Worm (Caenorhabditis elegans): Measurements from ENCODE around the gene W06H8.2.

W06H8.2 gene

DNA sequence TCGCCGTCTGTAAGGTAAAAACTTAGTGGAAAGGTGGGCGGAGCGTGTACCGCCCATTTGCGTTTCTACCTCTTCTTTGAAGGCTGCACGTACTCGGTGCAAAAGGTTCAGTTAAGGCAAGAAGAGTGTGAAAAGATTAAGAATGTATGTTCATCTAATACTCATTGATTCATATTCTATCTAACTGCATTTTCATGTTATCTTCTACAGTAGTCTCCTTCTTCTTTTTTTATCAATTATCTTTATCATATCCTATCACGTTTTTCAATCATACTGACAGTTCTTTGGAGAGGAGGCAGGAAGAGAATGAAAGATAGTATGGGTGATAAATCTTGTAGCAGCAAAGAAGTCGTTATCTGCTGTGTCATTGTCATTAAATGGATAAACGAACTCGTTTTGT lies 40.8 kb downstream of the W06H8.2 start:
- TF ChIP-seq zip-8 (tag; optimal IDR thresholded peaks at IDR 0.05) (no peak), bed-3 (GFP tag; optimal IDR thresholded peaks at IDR 0.05) (no peak), tbx-8 (GFP tag; optimal IDR thresholded peaks at IDR 0.05) (no peak), cnd-1 (tag; optimal IDR thresholded peaks at IDR 0.05) (no peak), unc-62 (GFP tag; optimal IDR thresholded peaks at IDR 0.05) (peak; percentile 35), elt-1 (tag; optimal IDR thresholded peaks at IDR 0.05; ENCODE audit: borderline replicate concordance, insufficient read depth) (peak; percentile 83), sem-2 (GFP tag; optimal IDR thresholded peaks at IDR 0.05) (no peak), unc-39 (tag; optimal IDR thresholded peaks at IDR 0.05) (no peak), lsy-2 (tag; optimal IDR thresholded peaks at IDR 0.05) (no peak), snpc-4 (tag; optimal IDR thresholded peaks at IDR 0.05) (no peak), mep-1 (tag; optimal IDR thresholded peaks at IDR 0.05) (no peak), ham-2 (GFP tag; optimal IDR thresholded peaks at IDR 0.05) (peak; percentile 10), flh-1 (GFP tag; optimal IDR thresholded peaks at IDR 0.05) (no peak), ces-1 (GFP tag; optimal IDR thresholded peaks at IDR 0.05) (no peak), drap-1 (GFP tag; optimal IDR thresholded peaks at IDR 0.05) (no peak), nhr-237 (tag; optimal IDR thresholded peaks at IDR 0.05) (no peak), blmp-1 (tag; optimal IDR thresholded peaks at IDR 0.05) (no peak), elt-3 (tag; optimal IDR thresholded peaks at IDR 0.05) (peak; percentile 79), hlh-1 (tag; optimal IDR thresholded peaks at IDR 0.05) (no peak)

DNA sequence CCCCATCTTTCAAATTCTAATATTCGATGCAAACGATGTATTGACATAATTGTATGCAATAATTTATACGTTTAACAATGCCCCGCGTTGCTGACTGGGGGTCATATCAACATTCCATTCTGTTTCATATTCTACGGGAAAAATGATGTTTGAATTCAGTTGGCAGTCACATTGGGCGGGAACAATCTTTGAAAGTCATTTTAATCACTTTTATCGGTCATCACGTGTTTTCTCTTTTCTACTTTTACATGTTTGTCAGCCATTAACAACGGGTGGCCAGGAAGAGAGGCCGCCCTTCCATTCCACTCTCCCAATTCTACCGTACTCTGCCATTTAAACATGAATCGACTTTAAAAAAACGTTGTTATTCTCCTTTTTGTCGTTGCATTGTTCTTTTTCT lies 42.2 kb downstream of the W06H8.2 start:
- TF ChIP-seq lsy-2 (tag; optimal IDR thresholded peaks at IDR 0.05), result no peak
- no peak for TF ChIP-seq unc-120 (tag; optimal IDR thresholded peaks at IDR 0.05; ENCODE audit: poor library complexity, severe bottlenecking)
- no peak for TF ChIP-seq bed-3 (GFP tag; optimal IDR thresholded peaks at IDR 0.05)
- TF ChIP-seq lin-32 (GFP tag; optimal IDR thresholded peaks at IDR 0.05), result no peak
- TF ChIP-seq zip-8 (tag; optimal IDR thresholded peaks at IDR 0.05), result no peak
- TF ChIP-seq M03D4.4 (tag; optimal IDR thresholded peaks at IDR 0.05), result no peak
- TF ChIP-seq pha-4 (tag; optimal IDR thresholded peaks at IDR 0.05), result no peak
- TF ChIP-seq hlh-1 (tag; optimal IDR thresholded peaks at IDR 0.05), result no peak
- no peak for TF ChIP-seq ces-1 (GFP tag; optimal IDR thresholded peaks at IDR 0.05)
- TF ChIP-seq mls-2 (tag; optimal IDR thresholded peaks at IDR 0.05), result no peak
- no peak for TF ChIP-seq nhr-28 (tag; optimal IDR thresholded peaks at IDR 0.05)
- no peak for TF ChIP-seq ceh-43 (GFP tag; optimal IDR thresholded peaks at IDR 0.05)
- TF ChIP-seq sem-2 (GFP tag; optimal IDR thresholded peaks at IDR 0.05), result no peak
- TF ChIP-seq elt-3 (tag; optimal IDR thresholded peaks at IDR 0.05), result no peak
- TF ChIP-seq blmp-1 (tag; optimal IDR thresholded peaks at IDR 0.05), result no peak
- no peak for TF ChIP-seq unc-39 (tag; optimal IDR thresholded peaks at IDR 0.05)

DNA sequence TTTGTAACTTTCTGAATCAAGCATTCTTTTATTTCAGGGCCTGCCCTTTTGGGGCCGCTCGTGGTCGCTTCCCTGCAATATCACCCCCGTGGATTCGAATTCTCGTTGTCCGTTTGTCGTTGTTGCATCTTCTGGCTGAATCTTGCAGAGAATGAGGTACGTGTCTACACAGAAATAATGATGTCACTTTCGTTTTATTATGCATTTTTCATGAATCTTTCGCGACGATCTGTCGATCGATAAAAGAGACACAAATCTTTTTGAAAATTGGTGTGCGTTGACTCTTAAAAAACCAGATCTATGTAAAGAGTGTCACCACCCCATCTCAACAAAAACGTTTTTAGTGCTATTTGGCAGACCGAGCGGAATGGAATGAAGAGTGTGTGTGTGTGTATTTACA lies 42.6 kb downstream of the W06H8.2 start:
- TF ChIP-seq M03D4.4 (tag; optimal IDR thresholded peaks at IDR 0.05) (no peak), lin-32 (GFP tag; optimal IDR thresholded peaks at IDR 0.05) (no peak), ceh-43 (GFP tag; optimal IDR thresholded peaks at IDR 0.05) (no peak), sem-2 (GFP tag; optimal IDR thresholded peaks at IDR 0.05) (no peak), hlh-1 (tag; optimal IDR thresholded peaks at IDR 0.05) (no peak), sptf-1 (tag; optimal IDR thresholded peaks at IDR 0.05) (no peak), pha-4 (tag; optimal IDR thresholded peaks at IDR 0.05) (no peak), tbx-8 (GFP tag; optimal IDR thresholded peaks at IDR 0.05) (no peak), lsy-2 (tag; optimal IDR thresholded peaks at IDR 0.05) (no peak)

DNA sequence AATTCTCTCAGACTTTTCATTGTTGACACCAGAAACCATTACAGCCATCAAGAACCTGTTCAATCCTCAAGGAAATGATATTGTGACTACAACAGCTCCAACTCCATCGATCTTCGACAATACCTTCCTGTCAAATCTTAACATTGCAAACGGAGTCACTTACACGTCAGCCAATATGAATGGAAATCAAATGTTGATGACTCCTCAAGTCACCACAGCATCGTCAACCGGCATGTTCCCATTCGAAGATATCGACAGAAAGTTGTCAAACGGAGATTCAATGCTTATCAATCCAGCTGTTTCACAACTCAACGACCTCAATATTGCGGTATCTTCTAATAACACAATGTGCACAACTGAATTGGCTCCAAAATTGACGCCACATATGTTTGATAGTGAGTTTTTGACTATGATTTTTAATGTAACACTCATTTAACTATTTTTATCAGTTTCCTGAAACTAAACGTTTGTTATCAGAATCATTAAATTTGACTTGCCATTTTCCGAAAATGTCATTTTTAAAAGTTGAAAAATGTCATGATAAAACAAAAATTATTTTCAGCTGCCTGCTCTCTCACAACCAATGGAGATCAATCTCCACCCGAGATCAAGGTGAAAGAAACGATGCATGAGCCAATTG lies 44.5 kb downstream of the W06H8.2 start:
- TF ChIP-seq M03D4.4 (tag; optimal IDR thresholded peaks at IDR 0.05) (no peak), nhr-12 (tag; optimal IDR thresholded peaks at IDR 0.05) (no peak), flh-1 (GFP tag; optimal IDR thresholded peaks at IDR 0.05) (no peak), ceh-43 (GFP tag; optimal IDR thresholded peaks at IDR 0.05) (no peak), mls-2 (tag; optimal IDR thresholded peaks at IDR 0.05) (no peak), ceh-39 (tag; optimal IDR thresholded peaks at IDR 0.05) (no peak), lin-32 (GFP tag; optimal IDR thresholded peaks at IDR 0.05) (no peak), sem-2 (GFP tag; optimal IDR thresholded peaks at IDR 0.05) (no peak), ham-2 (GFP tag; optimal IDR thresholded peaks at IDR 0.05) (no peak), lin-13 (tag; optimal IDR thresholded peaks at IDR 0.05) (no peak), nhr-28 (tag; optimal IDR thresholded peaks at IDR 0.05) (no peak), hlh-1 (tag; optimal IDR thresholded peaks at IDR 0.05) (no peak)

- TF ChIP-seq elt-1 (tag; optimal IDR thresholded peaks at IDR 0.05; ENCODE audit: borderline replicate concordance, insufficient read depth) (peak; percentile 74), nhr-237 (tag; optimal IDR thresholded peaks at IDR 0.05) (no peak)
Measured at ce11 chrV:6253936-6254335, 47.4 kb downstream of the W06H8.2 start.
